Fruit fly (Drosophila melanogaster) S2 (cell line): Measurements from ENCODE around the gene Klp3A.

ENCODE experiments used
- CG8478 ChIP-seq: fragments of >200 bp; optimal IDR thresholded peaks from 2 replicates; lab custom pipeline; 2018
- CTCF ChIP-seq, 2 experiments: fragments of >200 bp; optimal IDR thresholded peaks; 2 replicates each; lab custom pipeline; 2018

dm6 chrX:2608470-2609157 lies 4.8 kb upstream of the Klp3A start, which contains the start of gene Smyd3:
- TF ChIP-seq CTCF (optimal IDR thresholded peaks at IDR 0.05; lab: Kevin White, UChicago), result no peak
- no peak for TF ChIP-seq CG8478
